Fruit fly (Drosophila melanogaster) whole organism, embryonic: Measurements from ENCODE around the gene CG31321.

Experiments
- ATbp ChIP-seq: fragments of 200-800 bp; sonication (Bioruptor generic); optimal IDR thresholded peaks from 2 replicates; lab custom pipeline; 2017; ENCODE audit warnings: missing biosample characterization, mild to moderate bottlenecking, missing genetic modification characterization, missing genetic modification reagents
- C15 ChIP-seq: fragments of 200-800 bp; sonication (Bioruptor generic); IDR thresholded peaks from 3 replicates; pipeline ENCODE4 v1.3.6; 2022; ENCODE audit warnings: missing biosample characterization, missing genetic modification characterization
- CG13424 ChIP-seq: fragments of 200-800 bp; sonication (Bioruptor generic); optimal IDR thresholded peaks from 2 replicates; lab custom pipeline; 2019; ENCODE audit warnings: missing biosample characterization, mild to moderate bottlenecking, missing genetic modification characterization, moderate library complexity
- CG1647 ChIP-seq: fragments of 200-800 bp; sonication (Bioruptor generic); optimal IDR thresholded peaks from 3 replicates; lab custom pipeline; 2016; ENCODE audit warnings: missing biosample characterization, missing genetic modification characterization
- CG2712 ChIP-seq: fragments of 200-800 bp; optimal IDR thresholded peaks from 3 replicates; lab custom pipeline; 2019; ENCODE audit warnings: missing biosample characterization, mild to moderate bottlenecking, missing genetic modification characterization, moderate library complexity
- CG2875 ChIP-seq: fragments of 200-800 bp; sonication (Bioruptor generic); optimal IDR thresholded peaks from 2 replicates; lab custom pipeline; 2017; ENCODE audit warnings: missing biosample characterization, mild to moderate bottlenecking, missing genetic modification characterization, missing genetic modification reagents
- CG30431 ChIP-seq: fragments of 200-800 bp; sonication (Bioruptor generic); optimal IDR thresholded peaks from 2 replicates; lab custom pipeline; 2017; ENCODE audit warnings: missing biosample characterization, missing genetic modification characterization
- CG31441 ChIP-seq: fragments of 200-800 bp; sonication (Bioruptor generic); IDR thresholded peaks from 2 replicates; pipeline ENCODE4 v1.3.6; 2022; ENCODE audit warnings: missing biosample characterization, missing genetic modification characterization
- CG4707 ChIP-seq: fragments of 200-800 bp; sonication (Bioruptor generic); optimal IDR thresholded peaks from 2 replicates; lab custom pipeline; 2018; ENCODE audit warnings: missing biosample characterization, mild to moderate bottlenecking, missing genetic modification characterization, moderate library complexity
- CG7271 ChIP-seq: fragments of 200-800 bp; sonication (Bioruptor generic); optimal IDR thresholded peaks from 2 replicates; lab custom pipeline; 2018; ENCODE audit warnings: missing biosample characterization, mild to moderate bottlenecking, missing genetic modification characterization, moderate library complexity
- CG7357 ChIP-seq: fragments of 200-800 bp; sonication (Bioruptor generic); IDR thresholded peaks from 3 replicates; pipeline ENCODE4 v1.3.6; 2022; ENCODE audit warnings: missing biosample characterization, missing genetic modification characterization
- CG7839 ChIP-seq: fragments of 200-800 bp; sonication (Bioruptor generic); optimal IDR thresholded peaks from 3 replicates; lab custom pipeline; 2018; ENCODE audit warnings: missing biosample characterization, mild to moderate bottlenecking, missing genetic modification characterization, moderate library complexity
- CG7987 ChIP-seq: fragments of 200-800 bp; sonication (Bioruptor generic); optimal IDR thresholded peaks from 2 replicates; lab custom pipeline; 2018; ENCODE audit warnings: missing biosample characterization, mild to moderate bottlenecking, missing genetic modification characterization, moderate library complexity
- CG9609 ChIP-seq: fragments of 200-800 bp; sonication (Bioruptor generic); optimal IDR thresholded peaks from 3 replicates; lab custom pipeline; 2016; ENCODE audit warnings: missing biosample characterization, missing genetic modification characterization
- CG9876 ChIP-seq: fragments of 200-800 bp; sonication (Bioruptor generic); optimal IDR thresholded peaks from 2 replicates; lab custom pipeline; 2016; ENCODE audit warnings: missing biosample characterization, missing genetic modification characterization
- Dbx ChIP-seq: fragments of 200-800 bp; sonication (Bioruptor generic); IDR thresholded peaks from 3 replicates; pipeline ENCODE4 v1.3.6; 2022; ENCODE audit warnings: missing biosample characterization, missing genetic modification characterization
- Dek ChIP-seq: fragments of 200-800 bp; sonication (Bioruptor generic); optimal IDR thresholded peaks from 3 replicates; lab custom pipeline; 2019; ENCODE audit warnings: missing biosample characterization, mild to moderate bottlenecking, missing genetic modification characterization, moderate library complexity
- Doc2 ChIP-seq: fragments of 200-800 bp; sonication (Bioruptor generic); IDR thresholded peaks from 2 replicates; pipeline ENCODE4 v1.3.6; 2022; ENCODE audit warnings: missing biosample characterization, missing genetic modification characterization
- Dref ChIP-seq: fragments of 200-800 bp; sonication (Bioruptor generic); IDR thresholded peaks from 2 replicates; pipeline ENCODE4 v1.3.6; 2022; ENCODE audit warnings: missing biosample characterization, missing genetic modification characterization
- Ets65A ChIP-seq: fragments of 200-800 bp; sonication (Bioruptor generic); peaks from one replicate; lab custom pipeline; 2016; ENCODE audit warnings: missing biosample characterization, missing genetic modification characterization
- HHEX ChIP-seq: fragments of 200-800 bp; sonication (Bioruptor generic); optimal IDR thresholded peaks from 3 replicates; lab custom pipeline; 2017; ENCODE audit warnings: missing biosample characterization, mild to moderate bottlenecking, missing genetic modification characterization, missing genetic modification reagents
- HLHmδ ChIP-seq: fragments of 200-800 bp; sonication (Bioruptor generic); optimal IDR thresholded peaks from 2 replicates; lab custom pipeline; 2018; ENCODE audit warnings: missing biosample characterization, mild to moderate bottlenecking, missing genetic modification characterization, moderate library complexity
- MTF-1 ChIP-seq: fragments of 200-800 bp; sonication (Bioruptor generic); optimal IDR thresholded peaks from 2 replicates; lab custom pipeline; 2018; ENCODE audit warnings: missing biosample characterization, mild to moderate bottlenecking, missing genetic modification characterization, borderline replicate concordance
- Med ChIP-seq: fragments of 200-800 bp; sonication (Bioruptor generic); peaks from one replicate; lab custom pipeline; 2016; ENCODE audit warnings: missing biosample characterization, missing genetic modification characterization, mild to moderate bottlenecking, inconsistent platforms, moderate library complexity
- Oli ChIP-seq: fragments of 200-800 bp; sonication (Bioruptor generic); optimal IDR thresholded peaks from 2 replicates; lab custom pipeline; 2018; ENCODE audit warnings: missing biosample characterization, mild to moderate bottlenecking, missing genetic modification characterization, moderate library complexity
- PHDP ChIP-seq: fragments of 200-800 bp; sonication (Bioruptor generic); optimal IDR thresholded peaks from 3 replicates; lab custom pipeline; 2018; ENCODE audit warnings: missing biosample characterization, mild to moderate bottlenecking, missing genetic modification characterization, moderate library complexity
- bigmax ChIP-seq: fragments of 200-800 bp; sonication (Bioruptor generic); optimal IDR thresholded peaks from 2 replicates; lab custom pipeline; 2018; ENCODE audit warnings: missing biosample characterization, mild to moderate bottlenecking, missing genetic modification characterization
- btn ChIP-seq: fragments of 200-800 bp; sonication (Bioruptor generic); optimal IDR thresholded peaks from 2 replicates; lab custom pipeline; 2016; ENCODE audit warnings: missing biosample characterization, missing genetic modification characterization
- dmrt99B ChIP-seq: fragments of 200-800 bp; sonication (Bioruptor generic); optimal IDR thresholded peaks from 2 replicates; lab custom pipeline; 2018; ENCODE audit warnings: missing biosample characterization, mild to moderate bottlenecking, missing genetic modification characterization, moderate library complexity
- exex ChIP-seq: fragments of 200-800 bp; sonication (Bioruptor generic); optimal IDR thresholded peaks from 4 replicates; lab custom pipeline; 2018; ENCODE audit warnings: missing biosample characterization, mild to moderate bottlenecking, missing genetic modification characterization, moderate library complexity
- fd64A ChIP-seq: fragments of 200-800 bp; sonication (Bioruptor generic); optimal IDR thresholded peaks from 3 replicates; lab custom pipeline; 2018; ENCODE audit warnings: missing biosample characterization, mild to moderate bottlenecking, missing genetic modification characterization
- fd96Cb ChIP-seq: fragments of 200-800 bp; sonication (Bioruptor generic); optimal IDR thresholded peaks from 2 replicates; lab custom pipeline; 2018; ENCODE audit warnings: missing biosample characterization, mild to moderate bottlenecking, missing genetic modification characterization, moderate library complexity
- ftz-f1 ChIP-seq: fragments of 200-800 bp; sonication (Bioruptor generic); optimal IDR thresholded peaks from 2 replicates; lab custom pipeline; 2016; ENCODE audit warnings: missing biosample characterization, missing genetic modification characterization
- lov ChIP-seq, 2 experiments: fragments of 200-800 bp in 1 of 2; fragments of >200 bp in 1 of 2; sonication (Bioruptor generic) in 1 of 2; IDR thresholded peaks in 1 of 2; optimal IDR thresholded peaks in 1 of 2; 2 replicates in 1 of 2; 3 replicates in 1 of 2; pipeline versions ENCODE4 v1.3.6 to Lab custom; 2017 to 2022; ENCODE audit warnings: missing biosample characterization in 1 of 2, missing genetic modification characterization in 1 of 2
- nau ChIP-seq: fragments of 200-800 bp; sonication (Bioruptor generic); optimal IDR thresholded peaks from 3 replicates; lab custom pipeline; 2017; ENCODE audit warnings: missing biosample characterization, mild to moderate bottlenecking, missing genetic modification characterization, missing genetic modification reagents
- pros ChIP-seq: fragments of 200-800 bp; sonication (Bioruptor generic); optimal IDR thresholded peaks from 3 replicates; lab custom pipeline; 2019; ENCODE audit warnings: missing biosample characterization, mild to moderate bottlenecking, missing genetic modification characterization, moderate library complexity
- sim ChIP-seq: fragments of 200-800 bp; sonication (Bioruptor generic); IDR thresholded peaks from 2 replicates; pipeline ENCODE4 v1.3.6; 2022; ENCODE audit warnings: missing biosample characterization, missing genetic modification characterization
- sug ChIP-seq: fragments of 200-800 bp; optimal IDR thresholded peaks from 2 replicates; lab custom pipeline; 2019; ENCODE audit warnings: missing biosample characterization, mild to moderate bottlenecking, missing genetic modification characterization, moderate library complexity
- tgo ChIP-seq: fragments of 200-800 bp; sonication (Bioruptor generic); IDR thresholded peaks from 3 replicates; pipeline ENCODE4 v1.3.6; 2022; ENCODE audit warnings: missing biosample characterization, missing genetic modification characterization
- unpg ChIP-seq: fragments of 200-800 bp; sonication (Bioruptor generic); optimal IDR thresholded peaks from 3 replicates; lab custom pipeline; 2018; ENCODE audit warnings: missing biosample characterization, mild to moderate bottlenecking, missing genetic modification characterization, moderate library complexity
- wek ChIP-seq: fragments of 200-800 bp; sonication (Bioruptor generic); optimal IDR thresholded peaks from 3 replicates; lab custom pipeline; 2018; ENCODE audit warnings: missing biosample characterization, mild to moderate bottlenecking, missing genetic modification characterization, moderate library complexity

The CG31321 gene

dm6 chr3R:14284422-14284760 lies 25.8 kb upstream of the CG31321 start (continued):
- no peak for TF ChIP-seq ftz-f1 (GFP tag; lab: Kevin White, UChicago)
- no peak for TF ChIP-seq CG31441
- TF ChIP-seq C15 (GFP tag; lab: Robert Waterston, UW): no peak
- TF ChIP-seq lov (optimal IDR thresholded peaks at IDR 0.05; lab: Kevin White, UChicago): no peak
- no peak for TF ChIP-seq lov (GFP tag; IDR thresholded peaks at IDR 0.05; lab: Robert Waterston, UW)
- TF ChIP-seq CG7357 (GFP tag; lab: Robert Waterston, UW): no peak
- peak; percentile 60 for TF ChIP-seq MTF-1
- TF ChIP-seq pros (GFP tag; lab: Kevin White, UChicago): no peak
- no peak for TF ChIP-seq Dref (GFP tag; lab: Robert Waterston, UW)
- TF ChIP-seq tgo (GFP tag; lab: Robert Waterston, UW): no peak
- TF ChIP-seq fd96Cb (tag; lab: Kevin White, UChicago): no peak
- TF ChIP-seq CG1647 (GFP tag; lab: Kevin White, UChicago): no peak
- peak; percentile 16 for TF ChIP-seq CG9609 (GFP tag; lab: Kevin White, UChicago)
- peak; percentile 56 for TF ChIP-seq Oli (tag; lab: Kevin White, UChicago)
- peak; percentile 75 for TF ChIP-seq Med (GFP tag; lab: Kevin White, UChicago)
- TF ChIP-seq sug (tag; lab: Kevin White, UChicago): no peak
- peak; percentile 81 for TF ChIP-seq Ets65A (GFP tag; lab: Kevin White, UChicago)
- TF ChIP-seq CG2875 (GFP tag; lab: Kevin White, UChicago): peak; percentile 36
- TF ChIP-seq dmrt99B (tag; lab: Kevin White, UChicago): peak; percentile 29
- no peak for TF ChIP-seq exex (tag; lab: Kevin White, UChicago)
- peak; percentile 82 for TF ChIP-seq ATbp
- TF ChIP-seq HLHmδ (GFP tag; lab: Kevin White, UChicago): peak; percentile 58
- peak; percentile 77 for TF ChIP-seq fd64A
- peak; percentile 5 for TF ChIP-seq btn (GFP tag; lab: Kevin White, UChicago)
- TF ChIP-seq CG13424 (tag; lab: Kevin White, UChicago): peak; percentile 40
- no peak for TF ChIP-seq HHEX (GFP tag; lab: Kevin White, UChicago)
- peak; percentile 24 for TF ChIP-seq CG2712 (tag; lab: Kevin White, UChicago)
- TF ChIP-seq CG9876 (GFP tag; lab: Kevin White, UChicago): no peak
- peak; percentile 10 for TF ChIP-seq nau (GFP tag; lab: Kevin White, UChicago)
- peak; percentile 32 for TF ChIP-seq Dek
- TF ChIP-seq sim (GFP tag; lab: Robert Waterston, UW): no peak
- no peak for TF ChIP-seq Dbx (GFP tag; lab: Robert Waterston, UW)
- peak; percentile 15 for TF ChIP-seq CG4707
- no peak for TF ChIP-seq Doc2 (GFP tag; lab: Robert Waterston, UW)
- TF ChIP-seq unpg (GFP tag; lab: Kevin White, UChicago): peak; percentile 16
- TF ChIP-seq CG30431 (GFP tag; lab: Kevin White, UChicago): no peak
- TF ChIP-seq CG7987 (GFP tag; lab: Kevin White, UChicago): no peak
- TF ChIP-seq CG7839: peak; percentile 19
- TF ChIP-seq PHDP (tag; lab: Kevin White, UChicago): peak; percentile 18
- TF ChIP-seq wek: peak; percentile 36
- TF ChIP-seq bigmax: no peak
- TF ChIP-seq CG7271 (tag; lab: Kevin White, UChicago): peak; percentile 6
